Worm (Caenorhabditis elegans): Measurements from ENCODE around the gene lmtr-5.

ce11 chrIII:3199416-3199815 is 15.9 kb downstream of the lmtr-5 start, which contains the start of gene heh-1:
- TF ChIP-seq ama-1 (optimal IDR thresholded peaks at IDR 0.05) (no peak), egl-27 (tag; optimal IDR thresholded peaks at IDR 0.05) (no peak), gmeb-1 (tag; optimal IDR thresholded peaks at IDR 0.05) (no peak), ztf-4 (tag; optimal IDR thresholded peaks at IDR 0.05) (no peak), nhr-25 (tag; optimal IDR thresholded peaks at IDR 0.05) (no peak), nhr-11 (tag; optimal IDR thresholded peaks at IDR 0.05) (no peak), unc-62 (GFP tag; optimal IDR thresholded peaks at IDR 0.05) (no peak), lin-11 (tag; optimal IDR thresholded peaks at IDR 0.05) (no peak), blmp-1 (tag; optimal IDR thresholded peaks at IDR 0.05; ENCODE audit: insufficient read depth) (no peak), elt-3 (tag; optimal IDR thresholded peaks at IDR 0.05) (no peak), lin-13 (GFP tag; optimal IDR thresholded peaks at IDR 0.05) (no peak)

Measured in whole organism, L2 larva.